Fruit fly (Drosophila melanogaster) whole organism, embryonic: ENCODE data around the gene Sp1.

ENCODE experiments used
- BEAF-32 ChIP-seq: fragments of 200-800 bp; sonication (Bioruptor generic); optimal IDR thresholded peaks from 3 replicates; lab custom pipeline; 2017; ENCODE audit warnings: missing biosample characterization, missing genetic modification characterization, mild to moderate bottlenecking, moderate library complexity, missing genetic modification reagents
- BtbVII ChIP-seq: fragments of 200-800 bp; sonication (Bioruptor generic); optimal IDR thresholded peaks from 3 replicates; lab custom pipeline; 2017; ENCODE audit warnings: missing biosample characterization, mild to moderate bottlenecking, missing genetic modification characterization
- CG10366 ChIP-seq: fragments of 200-800 bp; sonication (Bioruptor generic); IDR thresholded peaks from 2 replicates; pipeline ENCODE4 v1.3.6; 2022; ENCODE audit warnings: missing biosample characterization, missing genetic modification characterization
- CG11696 ChIP-seq: fragments of 200-800 bp; sonication (Bioruptor generic); IDR thresholded peaks from 2 replicates; pipeline ENCODE4 v1.3.6; 2022; ENCODE audit warnings: missing biosample characterization, missing genetic modification characterization
- CG12071 ChIP-seq: fragments of 200-800 bp; sonication (Bioruptor generic); optimal IDR thresholded peaks from 3 replicates; lab custom pipeline; 2018; ENCODE audit warnings: missing biosample characterization, mild to moderate bottlenecking, missing genetic modification characterization
- CG12391 ChIP-seq: fragments of 200-800 bp; sonication (Bioruptor generic); optimal IDR thresholded peaks from 3 replicates; lab custom pipeline; 2018; ENCODE audit warnings: missing biosample characterization, mild to moderate bottlenecking, missing genetic modification characterization, moderate library complexity
- CG12659 ChIP-seq: fragments of 200-800 bp; sonication (Bioruptor generic); optimal IDR thresholded peaks from 3 replicates; lab custom pipeline; 2017; ENCODE audit warnings: mild to moderate bottlenecking, missing biosample characterization, missing genetic modification reagents, missing genetic modification characterization
- CG15011 ChIP-seq: fragments of 200-800 bp; sonication (Bioruptor generic); optimal IDR thresholded peaks from 3 replicates; lab custom pipeline; 2018; ENCODE audit warnings: missing biosample characterization, mild to moderate bottlenecking, missing genetic modification characterization
- CG18764 ChIP-seq: fragments of 200-800 bp; sonication (Bioruptor generic); optimal IDR thresholded peaks from 3 replicates; lab custom pipeline; 2016; ENCODE audit warnings: missing biosample characterization, missing genetic modification characterization
- CG2129 ChIP-seq: fragments of 200-800 bp; sonication (Bioruptor generic); IDR thresholded peaks from 2 replicates; pipeline ENCODE4 v1.3.6; 2022; ENCODE audit warnings: missing biosample characterization, missing genetic modification characterization; ENCODE audit not compliant: partially characterized antibody
- CG30020 ChIP-seq: fragments of 200-800 bp; optimal IDR thresholded peaks from 2 replicates; lab custom pipeline; 2019; ENCODE audit warnings: missing biosample characterization, mild to moderate bottlenecking, missing genetic modification characterization, moderate library complexity
- CG30403 ChIP-seq: fragments of 200-800 bp; sonication (Bioruptor generic); optimal IDR thresholded peaks from 3 replicates; lab custom pipeline; 2016; ENCODE audit warnings: missing biosample characterization, missing genetic modification characterization
- CG3838 ChIP-seq: fragments of 200-800 bp; sonication (Bioruptor generic); optimal IDR thresholded peaks from 3 replicates; lab custom pipeline; 2016; ENCODE audit warnings: missing biosample characterization, missing genetic modification characterization
- CG4282 ChIP-seq: fragments of 200-800 bp; sonication (Bioruptor generic); optimal IDR thresholded peaks from 2 replicates; lab custom pipeline; 2016; ENCODE audit warnings: missing biosample characterization, missing genetic modification characterization
- CG4404 ChIP-seq: fragments of 200-800 bp; sonication (Bioruptor generic); IDR thresholded peaks from 2 replicates; pipeline ENCODE4 v1.3.6; 2022; ENCODE audit warnings: missing biosample characterization, missing genetic modification characterization
- CG9817 ChIP-seq: fragments of 200-800 bp; sonication (Bioruptor generic); optimal IDR thresholded peaks from 2 replicates; lab custom pipeline; 2018; ENCODE audit warnings: missing biosample characterization, mild to moderate bottlenecking, missing genetic modification characterization, moderate library complexity
- CHES-1-like ChIP-seq: fragments of 200-800 bp; sonication (Bioruptor generic); optimal IDR thresholded peaks from 2 replicates; lab custom pipeline; 2016; ENCODE audit warnings: missing biosample characterization, missing genetic modification characterization
- Dll ChIP-seq: fragments of 200-800 bp; sonication (Bioruptor generic); IDR thresholded peaks from 4 replicates; pipeline ENCODE4 v1.3.6; 2022; ENCODE audit warnings: missing biosample characterization, missing genetic modification characterization; ENCODE audit not compliant: partially characterized antibody
- Elba2 ChIP-seq: fragments of 200-800 bp; sonication (Bioruptor generic); optimal IDR thresholded peaks from 3 replicates; lab custom pipeline; 2016; ENCODE audit warnings: missing biosample characterization, missing genetic modification characterization
- Fer2 ChIP-seq: fragments of 200-800 bp; sonication (Bioruptor generic); optimal IDR thresholded peaks from 2 replicates; lab custom pipeline; 2018; ENCODE audit warnings: missing biosample characterization, mild to moderate bottlenecking, missing genetic modification characterization, moderate library complexity
- Gsc ChIP-seq: fragments of 200-800 bp; sonication (Bioruptor generic); IDR thresholded peaks from 2 replicates; pipeline ENCODE4 v1.3.6; 2022; ENCODE audit warnings: missing biosample characterization, missing genetic modification characterization
- HHEX ChIP-seq: fragments of 200-800 bp; sonication (Bioruptor generic); optimal IDR thresholded peaks from 3 replicates; lab custom pipeline; 2017; ENCODE audit warnings: missing biosample characterization, mild to moderate bottlenecking, missing genetic modification characterization, missing genetic modification reagents
- Hmx ChIP-seq: fragments of 200-800 bp; sonication (Bioruptor generic); optimal IDR thresholded peaks from 2 replicates; lab custom pipeline; 2016; ENCODE audit warnings: missing biosample characterization, missing genetic modification characterization
- Max ChIP-seq: fragments of 200-800 bp; sonication (Bioruptor generic); optimal IDR thresholded peaks from 2 replicates; lab custom pipeline; 2016; ENCODE audit warnings: missing biosample characterization, mild to moderate bottlenecking, missing genetic modification characterization
- NC2β ChIP-seq: fragments of 200-800 bp; sonication (Bioruptor generic); optimal IDR thresholded peaks from 2 replicates; lab custom pipeline; 2016; ENCODE audit warnings: missing biosample characterization, missing genetic modification characterization
- NK7.1 ChIP-seq: fragments of 200-800 bp; sonication (Bioruptor generic); optimal IDR thresholded peaks from 3 replicates; lab custom pipeline; 2016; ENCODE audit warnings: missing biosample characterization, missing genetic modification characterization
- Opbp ChIP-seq: fragments of 200-800 bp; sonication (Bioruptor generic); IDR thresholded peaks from 3 replicates; pipeline ENCODE4 v1.3.6; 2022; ENCODE audit warnings: missing biosample characterization, missing genetic modification characterization; ENCODE audit not compliant: partially characterized antibody
- Sry-δ ChIP-seq: fragments of 200-800 bp; sonication (Bioruptor generic); optimal IDR thresholded peaks from 2 replicates; lab custom pipeline; 2016; ENCODE audit warnings: missing biosample characterization, missing genetic modification characterization
- Ssrp ChIP-seq: fragments of 200-800 bp; sonication (Bioruptor generic); optimal IDR thresholded peaks from 2 replicates; lab custom pipeline; 2018; ENCODE audit warnings: missing biosample characterization, mild to moderate bottlenecking, missing genetic modification characterization, moderate library complexity
- TFAM ChIP-seq: fragments of 200-800 bp; sonication (Bioruptor generic); optimal IDR thresholded peaks from 2 replicates; lab custom pipeline; 2017; ENCODE audit warnings: missing biosample characterization, missing genetic modification characterization, inconsistent platforms
- ab ChIP-seq: fragments of 200-800 bp; sonication (Bioruptor generic); optimal IDR thresholded peaks from 2 replicates; lab custom pipeline; 2016; ENCODE audit warnings: missing biosample characterization, missing genetic modification characterization
- al ChIP-seq: fragments of 200-800 bp; sonication (Bioruptor generic); IDR thresholded peaks from 2 replicates; pipeline ENCODE4 v1.3.6; 2022; ENCODE audit warnings: missing biosample characterization, missing genetic modification characterization
- bbx ChIP-seq: fragments of 200-800 bp; sonication (Bioruptor generic); IDR thresholded peaks from 2 replicates; pipeline ENCODE4 v1.3.6; 2022; ENCODE audit warnings: missing biosample characterization, missing genetic modification characterization; ENCODE audit not compliant: partially characterized antibody
- bsh ChIP-seq, 2 experiments: fragments of 200-800 bp; sonication (Bioruptor generic); optimal IDR thresholded peaks; 2 replicates each; lab custom pipeline; 2017 to 2018; ENCODE audit warnings: mild to moderate bottlenecking in 2 of 2, missing biosample characterization in 2 of 2, missing genetic modification characterization in 2 of 2, moderate library complexity in 1 of 2
- cad ChIP-seq: fragments of >200 bp; optimal IDR thresholded peaks from 2 replicates; lab custom pipeline; 2017; ENCODE audit warnings: missing biosample characterization, missing genetic modification characterization
- chn ChIP-seq: fragments of 200-800 bp; sonication (Bioruptor generic); optimal IDR thresholded peaks from 2 replicates; lab custom pipeline; 2016; ENCODE audit warnings: missing biosample characterization, missing genetic modification characterization
- croc ChIP-seq: fragments of 200-800 bp; sonication (Bioruptor generic); conservative IDR thresholded peaks from 3 replicates; pipeline ENCODE4 v1.3.6; 2022; ENCODE audit warnings: missing biosample characterization, missing genetic modification characterization
- crol ChIP-seq: fragments of 200-800 bp; sonication (Bioruptor generic); IDR thresholded peaks from 2 replicates; pipeline ENCODE4 v1.3.6; 2022; ENCODE audit warnings: missing biosample characterization, missing genetic modification characterization
- grau ChIP-seq: fragments of 200-800 bp; optimal IDR thresholded peaks from 3 replicates; lab custom pipeline; 2019; ENCODE audit warnings: missing biosample characterization, mild to moderate bottlenecking, missing genetic modification characterization, moderate library complexity
- ham ChIP-seq: fragments of 200-800 bp; sonication (Bioruptor generic); IDR thresholded peaks from 2 replicates; pipeline ENCODE4 v1.3.6; 2022; ENCODE audit warnings: missing biosample characterization, missing genetic modification characterization
- her ChIP-seq: fragments of 200-800 bp; sonication (Bioruptor generic); optimal IDR thresholded peaks from 2 replicates; lab custom pipeline; 2016; ENCODE audit warnings: missing biosample characterization, missing genetic modification characterization
- phol ChIP-seq: fragments of 200-800 bp; sonication (Bioruptor generic); optimal IDR thresholded peaks from 3 replicates; lab custom pipeline; 2018; ENCODE audit warnings: missing biosample characterization, mild to moderate bottlenecking, missing genetic modification characterization, moderate library complexity
- run ChIP-seq: fragments of 200-800 bp; sonication (Bioruptor generic); optimal IDR thresholded peaks from 3 replicates; lab custom pipeline; 2018; ENCODE audit warnings: missing biosample characterization, mild to moderate bottlenecking, missing genetic modification characterization
- schlank ChIP-seq: fragments of 200-800 bp; sonication (Bioruptor generic); optimal IDR thresholded peaks from 2 replicates; lab custom pipeline; 2018; ENCODE audit warnings: missing biosample characterization, mild to moderate bottlenecking, missing genetic modification characterization
- shn ChIP-seq: fragments of 200-800 bp; sonication (Bioruptor generic); optimal IDR thresholded peaks from 3 replicates; lab custom pipeline; 2016; ENCODE audit warnings: missing biosample characterization, missing genetic modification characterization
- ssp ChIP-seq: fragments of 200-800 bp; sonication (Bioruptor generic); IDR thresholded peaks from 2 replicates; pipeline ENCODE4 v1.3.6; 2022; ENCODE audit warnings: missing biosample characterization, missing genetic modification characterization
- tio ChIP-seq: fragments of 200-800 bp; sonication (Bioruptor generic); optimal IDR thresholded peaks from 2 replicates; lab custom pipeline; 2017; ENCODE audit warnings: missing biosample characterization, missing genetic modification characterization, inconsistent platforms
- tup ChIP-seq: fragments of 200-800 bp; sonication (Bioruptor generic); optimal IDR thresholded peaks from 2 replicates; lab custom pipeline; 2016; ENCODE audit warnings: missing biosample characterization, mild to moderate bottlenecking, missing genetic modification characterization, moderate library complexity
- unc-4 ChIP-seq: fragments of 200-800 bp; sonication (Bioruptor generic); IDR thresholded peaks from 2 replicates; pipeline ENCODE4 v1.3.6; 2022; ENCODE audit warnings: missing biosample characterization, missing genetic modification characterization; ENCODE audit not compliant: partially characterized antibody
- yki ChIP-seq: fragments of >200 bp; optimal IDR thresholded peaks from 3 replicates; lab custom pipeline; 2018
- zen ChIP-seq: fragments of 200-800 bp; sonication (Bioruptor generic); optimal IDR thresholded peaks from 3 replicates; lab custom pipeline; 2018; ENCODE audit warnings: missing biosample characterization, mild to moderate bottlenecking, missing genetic modification characterization, moderate library complexity

The Sp1 gene

dm6 chrX:9687623-9688022 lies 41.8 kb upstream of the Sp1 start (continued):
- TF ChIP-seq CHES-1-like (GFP tag; lab: Kevin White, UChicago) (peak; percentile 64), ab (GFP tag; lab: Kevin White, UChicago) (peak; percentile 50), HHEX (GFP tag; lab: Kevin White, UChicago) (peak; percentile 97), Ssrp (tag; lab: Kevin White, UChicago) (peak; percentile 93), ssp (GFP tag; lab: Robert Waterston, UW) (peak; percentile 76), CG15011 (peak; percentile 93), CG4404 (GFP tag; lab: Robert Waterston, UW) (peak; percentile 72), cad (GFP tag; lab: Kevin White, UChicago) (no peak), chn (peak; percentile 83), CG3838 (peak; percentile 83), NC2β (GFP tag; lab: Kevin White, UChicago) (peak; percentile 73), bsh (GFP tag; optimal IDR thresholded peaks at IDR 0.05; lab: Kevin White, UChicago) (peak; percentile 93 to 96), CG10366 (GFP tag; lab: Robert Waterston, UW) (peak; percentile 90), CG2129 (GFP tag; lab: Robert Waterston, UW) (no peak), yki (peak; percentile 9), CG30403 (GFP tag; lab: Kevin White, UChicago) (peak; percentile 93), BEAF-32 (GFP tag; lab: Kevin White, UChicago) (peak; percentile 7), Fer2 (tag; lab: Kevin White, UChicago) (peak; percentile 89), CG12659 (GFP tag; lab: Kevin White, UChicago) (peak; percentile 97), bbx (GFP tag; lab: Robert Waterston, UW) (no peak), grau (tag; lab: Kevin White, UChicago) (peak; percentile 95), CG12071 (peak; percentile 96), al (GFP tag; lab: Robert Waterston, UW) (peak; percentile 88), zen (peak; percentile 96), Elba2 (no peak), BtbVII (GFP tag; lab: Kevin White, UChicago) (peak; percentile 96), CG9817 (tag; lab: Kevin White, UChicago) (peak; percentile 93), schlank (tag; lab: Kevin White, UChicago) (peak; percentile 91), Sry-δ (GFP tag; lab: Kevin White, UChicago) (peak; percentile 28), shn (GFP tag; lab: Kevin White, UChicago) (peak; percentile 70), run (tag; lab: Kevin White, UChicago) (peak; percentile 96), croc (GFP tag; lab: Robert Waterston, UW) (peak; percentile 73), phol (tag; lab: Kevin White, UChicago) (peak; percentile 95), CG18764 (GFP tag; lab: Kevin White, UChicago) (peak; percentile 83), Dll (no peak), CG4282 (GFP tag; lab: Kevin White, UChicago) (peak; percentile 28), CG11696 (GFP tag; lab: Robert Waterston, UW) (peak; percentile 87), CG12391 (peak; percentile 97), TFAM (GFP tag; lab: Kevin White, UChicago) (peak; percentile 63), Max (GFP tag; lab: Kevin White, UChicago) (peak; percentile 85), her (GFP tag; lab: Kevin White, UChicago) (peak; percentile 59), tio (peak; percentile 87), NK7.1 (GFP tag; lab: Kevin White, UChicago) (peak; percentile 75), Gsc (GFP tag; lab: Robert Waterston, UW) (peak; percentile 59; the same call in 1 of the 2 replicates), CG30020 (tag; lab: Kevin White, UChicago) (peak; percentile 77), Opbp (GFP tag; lab: Robert Waterston, UW) (peak; percentile 41; the same call in 1 of the 3 replicates), Hmx (peak; percentile 40), tup (GFP tag; lab: Kevin White, UChicago) (peak; percentile 76), crol (GFP tag; lab: Robert Waterston, UW) (no peak; the same call in 1 of the 2 replicates), unc-4 (no peak), ham (GFP tag; lab: Robert Waterston, UW) (peak; percentile 73; the same call in 1 of the 2 replicates)
